Worm (Caenorhabditis elegans): ENCODE results near the gene mcm-2.

- no peak for TF ChIP-seq php-3 (GFP tag; IDR thresholded peaks at IDR 0.05)
- no peak for TF ChIP-seq snpc-4 (tag; optimal IDR thresholded peaks at IDR 0.05)
- TF ChIP-seq F49E8.2 (tag; optimal IDR thresholded peaks at IDR 0.05; ENCODE audit: borderline replicate concordance), result no peak
- TF ChIP-seq egl-43 (GFP tag; IDR thresholded peaks at IDR 0.05), result no peak
- TF ChIP-seq lim-7 (GFP tag; IDR thresholded peaks at IDR 0.05), result no peak
- no peak for TF ChIP-seq ceh-28 (tag; optimal IDR thresholded peaks at IDR 0.05)
- no peak for TF ChIP-seq nhr-77 (tag; optimal IDR thresholded peaks at IDR 0.05)
- no peak for TF ChIP-seq ceh-82 (tag; optimal IDR thresholded peaks at IDR 0.05)
- TF ChIP-seq nhr-41 (GFP tag; IDR thresholded peaks at IDR 0.05), result no peak
- TF ChIP-seq Y48G9A.11 (GFP tag; IDR thresholded peaks at IDR 0.05), result no peak
- no peak for TF ChIP-seq zfp-2 (tag; optimal IDR thresholded peaks at IDR 0.05)
- no peak for TF ChIP-seq T26A8.4 (GFP tag; IDR thresholded peaks at IDR 0.05)
- no peak for TF ChIP-seq zag-1 (tag; optimal IDR thresholded peaks at IDR 0.05)
- no peak for TF ChIP-seq pqm-1 (tag; optimal IDR thresholded peaks at IDR 0.05)
These were observed 13.7 kb downstream of the mcm-2 start, which contains the start of gene dhps-1 for ce11 chrII:11992701-11993100.
